Fruit fly (Drosophila melanogaster) whole organism, pupa: ENCODE measurements around the gene CG32054.

Experiments
- CG14655 ChIP-seq: fragments of 200-800 bp; sonication (Bioruptor generic); optimal IDR thresholded peaks from 3 replicates; lab custom pipeline; 2017; ENCODE audit warnings: mild to moderate bottlenecking, missing biosample characterization, missing genetic modification reagents, missing genetic modification characterization
- CG17806 ChIP-seq: fragments of 200-800 bp; sonication (Bioruptor generic); optimal IDR thresholded peaks from 2 replicates; lab custom pipeline; 2018; ENCODE audit warnings: missing biosample characterization, mild to moderate bottlenecking, missing genetic modification characterization, moderate library complexity
- CG32121 ChIP-seq: fragments of 200-800 bp; sonication (Bioruptor generic); IDR thresholded peaks from 2 replicates; pipeline ENCODE4 v1.3.6; 2022; ENCODE audit warnings: missing biosample characterization, missing genetic modification characterization
- CG8159 ChIP-seq: fragments of 200-800 bp; sonication (Bioruptor generic); optimal IDR thresholded peaks from 3 replicates; lab custom pipeline; 2018; ENCODE audit warnings: missing biosample characterization, mild to moderate bottlenecking, missing genetic modification characterization, moderate library complexity
- EcR ChIP-seq: fragments of 200-800 bp; sonication (Bioruptor generic); optimal IDR thresholded peaks from 3 replicates; lab custom pipeline; 2019; ENCODE audit warnings: missing biosample characterization, missing genetic modification characterization, mild to moderate bottlenecking, moderate library complexity, missing genetic modification reagents
- Ets98B ChIP-seq: fragments of 200-800 bp; sonication (Bioruptor generic); IDR thresholded peaks from 2 replicates; pipeline ENCODE4 v1.3.6; 2022; ENCODE audit warnings: missing biosample characterization, missing genetic modification characterization
- fd96Ca ChIP-seq: fragments of 200-800 bp; sonication (Bioruptor generic); IDR thresholded peaks from 3 replicates; pipeline ENCODE4 v1.3.6; 2022; ENCODE audit warnings: missing biosample characterization, missing genetic modification characterization
- gl ChIP-seq: fragments of 200-800 bp; sonication (Bioruptor generic); optimal IDR thresholded peaks from 2 replicates; lab custom pipeline; 2018; ENCODE audit warnings: missing biosample characterization, mild to moderate bottlenecking, missing genetic modification characterization

DNA sequence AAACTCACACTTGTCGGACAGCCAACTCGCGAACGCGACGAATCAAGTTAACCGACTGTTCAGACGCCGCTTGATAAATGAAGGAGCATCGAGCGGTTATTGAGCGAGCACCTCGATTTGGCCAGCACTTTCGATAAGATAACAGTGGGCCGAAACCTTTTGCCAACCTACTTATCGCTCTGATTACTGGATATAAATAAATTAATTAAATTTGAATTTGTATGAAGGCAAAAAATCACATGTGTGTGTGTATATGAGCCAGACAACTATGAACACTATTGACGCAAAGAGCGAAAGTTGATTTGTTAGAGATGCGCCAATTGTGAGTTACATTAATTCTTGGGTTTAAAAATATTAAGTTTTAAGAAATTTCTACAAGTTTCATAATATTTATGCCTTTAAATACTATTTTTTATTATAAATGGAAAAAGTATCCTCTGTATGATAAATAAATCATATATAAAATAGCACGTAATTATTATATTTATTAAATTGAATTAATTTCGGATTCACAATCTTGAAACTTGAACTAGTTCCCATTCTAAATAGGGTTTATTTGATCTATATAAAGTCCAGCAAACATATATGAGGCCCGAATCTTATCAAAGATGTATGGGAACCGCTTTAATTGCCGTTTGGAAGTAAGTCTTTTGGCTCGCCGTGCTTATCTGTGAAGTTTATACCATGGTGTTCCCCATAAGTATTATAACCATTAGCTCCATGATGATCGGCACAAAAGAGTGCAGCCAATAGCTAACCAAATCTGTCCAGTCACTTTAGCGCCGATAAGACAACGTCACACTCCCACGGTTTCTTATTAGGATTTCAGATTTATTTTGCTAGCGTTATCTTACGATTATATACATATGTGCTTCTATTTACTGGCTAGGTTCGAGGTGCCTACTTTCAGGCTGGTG, 4.9 kb downstream of the CG32054 start, which contains the start of gene CG14160:
- TF ChIP-seq EcR (GFP tag; lab: Kevin White, UChicago) (no peak), fd96Ca (GFP tag; lab: Robert Waterston, UW) (no peak), CG14655 (GFP tag; lab: Kevin White, UChicago) (no peak), gl (tag; lab: Kevin White, UChicago) (no peak), CG8159 (tag; lab: Kevin White, UChicago) (no peak), Ets98B (no peak), CG17806 (tag; lab: Kevin White, UChicago) (no peak), CG32121 (GFP tag; lab: Robert Waterston, UW) (no peak)
